Worm (Caenorhabditis elegans) whole organism, midembryonic: ENCODE measurements around the gene set-8.

Source experiments
- T22C8.4 ChIP-seq: fragments of 200-800 bp; sonication (Bioruptor generic); IDR thresholded peaks from 2 replicates; pipeline ENCODE4 v1.3.6; 2022; ENCODE audit warnings: missing genetic modification characterization, missing compliant biosample characterization
- cog-1 ChIP-seq: sonication (generic microtip); optimal IDR thresholded peaks from 2 replicates; lab custom pipeline; 2016; ENCODE audit warnings: missing genetic modification characterization, missing compliant biosample characterization
- flt-1 ChIP-seq: fragments of 200-800 bp; sonication (Bioruptor generic); IDR thresholded peaks from 2 replicates; pipeline ENCODE4 v1.3.6; 2022; ENCODE audit warnings: missing genetic modification characterization, missing compliant biosample characterization
- klf-2 ChIP-seq: fragments of 200-800 bp; sonication (Bioruptor generic); conservative IDR thresholded peaks from 2 replicates; pipeline ENCODE4 v1.3.6; 2022; ENCODE audit warnings: missing genetic modification reagents, missing genetic modification characterization, missing compliant biosample characterization
- med-1 ChIP-seq: sonication (generic microtip); optimal IDR thresholded peaks from 2 replicates; lab custom pipeline; 2017; ENCODE audit warnings: missing genetic modification characterization, mild to moderate bottlenecking, missing compliant biosample characterization, antibody characterized with exemption, missing genetic modification reagents; ENCODE audit not compliant: insufficient read depth
- ref-1 ChIP-seq: fragments of 200-800 bp; sonication (Bioruptor generic); conservative IDR thresholded peaks from 2 replicates; pipeline ENCODE4 v1.3.6; 2022; ENCODE audit warnings: missing genetic modification reagents, missing genetic modification characterization, missing compliant biosample characterization
- tab-1 ChIP-seq: fragments of 200-800 bp; sonication (Bioruptor generic); IDR thresholded peaks from 2 replicates; pipeline ENCODE4 v1.3.6; 2022; ENCODE audit warnings: missing genetic modification characterization, missing compliant biosample characterization
- ztf-23 ChIP-seq: fragments of 200-800 bp; sonication (Bioruptor generic); IDR thresholded peaks from 2 replicates; pipeline ENCODE4 v1.3.6; 2022; ENCODE audit warnings: missing genetic modification reagents, missing genetic modification characterization, missing compliant biosample characterization
- ztf-29 ChIP-seq: fragments of 200-800 bp; sonication (Bioruptor generic); IDR thresholded peaks from 2 replicates; pipeline ENCODE4 v1.3.6; 2022; ENCODE audit warnings: missing genetic modification reagents, missing genetic modification characterization, missing compliant biosample characterization

- TF ChIP-seq ref-1 (GFP tag; lab: Robert Waterston, UW) (no peak), klf-2 (GFP tag; lab: Robert Waterston, UW) (no peak), flt-1 (GFP tag; lab: Robert Waterston, UW) (no peak), med-1 (GFP tag; lab: Kevin White, UChicago) (no peak), ztf-23 (GFP tag; lab: Robert Waterston, UW) (no peak), tab-1 (GFP tag; lab: Robert Waterston, UW) (no peak), ztf-29 (GFP tag; lab: Robert Waterston, UW) (no peak), T22C8.4 (GFP tag; lab: Robert Waterston, UW) (no peak), cog-1 (tag; lab: Kevin White, UChicago) (no peak)
These were observed 38.3 kb downstream of the set-8 start, which contains the start of gene srd-51 for ce11 chrX:13484813-13485212.
